Fruit fly (Drosophila melanogaster): ENCODE data around the gene SLIRP2.
A peak's percentile ranks its signal among the peaks of the same experiment; 100 is the strongest.

SLIRP2 gene

DNA sequence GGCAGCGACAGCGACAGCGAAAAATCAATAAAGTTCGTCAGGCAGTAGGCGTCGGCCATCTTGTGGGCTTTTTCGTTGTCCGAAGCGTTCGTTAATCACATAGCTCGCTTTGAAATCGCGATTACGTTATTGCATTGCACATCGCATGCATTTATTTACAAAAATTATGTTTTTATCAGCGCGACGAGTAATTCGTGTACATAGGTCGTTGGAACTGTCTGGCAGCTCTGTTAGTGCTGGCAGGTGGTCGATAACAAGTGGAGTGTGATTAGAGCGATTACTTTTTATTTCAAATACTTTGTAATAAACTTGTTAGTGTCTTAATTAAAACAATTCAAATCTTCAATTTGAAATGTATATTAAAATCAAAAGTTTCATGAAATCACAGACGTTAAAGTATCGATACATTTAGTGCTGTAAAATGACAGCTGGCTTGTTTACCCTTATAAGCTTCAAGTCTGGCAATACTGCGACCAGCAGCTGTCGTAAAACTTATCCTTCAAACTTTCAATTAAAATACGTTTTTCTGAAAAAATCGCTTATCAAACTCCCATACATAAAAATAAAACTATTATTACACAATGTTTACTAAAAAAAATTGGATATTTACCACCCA, 12.9 kb downstream of the SLIRP2 start, which contains the start of gene CG8032 (continued):
- TF ChIP-seq Doc3 (GFP tag; IDR thresholded peaks at IDR 0.05; ENCODE audit: partially characterized antibody) (peak; percentile 65), CG11723 (GFP tag; optimal IDR thresholded peaks at IDR 0.05) (no peak), stc (GFP tag; IDR thresholded peaks at IDR 0.05) (0 out of 2 replicates have a peak, but pooled peaks have one; percentile 11), CG10431 (GFP tag; optimal IDR thresholded peaks at IDR 0.05) (no peak), CG14050 (GFP tag; IDR thresholded peaks at IDR 0.05) (no peak), ap (GFP tag; IDR thresholded peaks at IDR 0.05) (no peak), exex (tag; optimal IDR thresholded peaks at IDR 0.05) (peak; percentile 4), CG14965 (GFP tag; optimal IDR thresholded peaks at IDR 0.05; ENCODE audit: borderline replicate concordance) (no peak), zf30C (GFP tag; optimal IDR thresholded peaks at IDR 0.05) (no peak), Mad (GFP tag; optimal IDR thresholded peaks at IDR 0.05) (peak; percentile 54), CG1233 (GFP tag; optimal IDR thresholded peaks at IDR 0.05) (no peak), mld (GFP tag; IDR thresholded peaks at IDR 0.05; ENCODE audit: partially characterized antibody) (0 out of 3 replicates have a peak, but pooled peaks have one; percentile 47), CG4424 (GFP tag; optimal IDR thresholded peaks at IDR 0.05) (peak; percentile 41), HLHmδ (GFP tag; optimal IDR thresholded peaks at IDR 0.05) (no peak), twi (tag; optimal IDR thresholded peaks at IDR 0.05) (peak; percentile 3), H15 (GFP tag; IDR thresholded peaks at IDR 0.05) (peak; percentile 22; the same call in 1 of the 3 replicates), CG12299 (tag; optimal IDR thresholded peaks at IDR 0.05) (no peak), Vsx1 (GFP tag; optimal IDR thresholded peaks at IDR 0.05) (no peak), CG7928 (GFP tag; optimal IDR thresholded peaks at IDR 0.05) (no peak), Tbp (GFP tag; optimal IDR thresholded peaks at IDR 0.05) (no peak), CG10274 (GFP tag; optimal IDR thresholded peaks at IDR 0.05) (no peak), Scr (GFP tag; IDR thresholded peaks at IDR 0.05; ENCODE audit: partially characterized antibody) (peak; percentile 77), Bgb (GFP tag; IDR thresholded peaks at IDR 0.05; ENCODE audit: partially characterized antibody) (peak; percentile 65), sim (GFP tag; IDR thresholded peaks at IDR 0.05) (no peak), Xbp1 (GFP tag; optimal IDR thresholded peaks at IDR 0.05) (peak; percentile 56), MTF-1 (GFP tag; optimal IDR thresholded peaks at IDR 0.05; ENCODE audit: borderline replicate concordance) (no peak), HmgD (GFP tag; optimal IDR thresholded peaks at IDR 0.05) (peak; percentile 6), CG3838 (GFP tag; optimal IDR thresholded peaks at IDR 0.05) (no peak), Opbp (GFP tag; IDR thresholded peaks at IDR 0.05; ENCODE audit: partially characterized antibody) (no peak), shn (GFP tag; optimal IDR thresholded peaks at IDR 0.05) (peak; percentile 36), sr (GFP tag; IDR thresholded peaks at IDR 0.05) (no peak), CG13424 (tag; optimal IDR thresholded peaks at IDR 0.05) (peak; percentile 62), CG12391 (tag; optimal IDR thresholded peaks at IDR 0.05) (peak; percentile 74), CG6654 (GFP tag; optimal IDR thresholded peaks at IDR 0.05) (no peak), CG4707 (GFP tag; optimal IDR thresholded peaks at IDR 0.05) (no peak), ham (GFP tag; IDR thresholded peaks at IDR 0.05) (no peak), Ravus (GFP tag; IDR thresholded peaks at IDR 0.05) (no peak), Dp (GFP tag; optimal IDR thresholded peaks at IDR 0.05) (peak; percentile 37), CG10654 (GFP tag; optimal IDR thresholded peaks at IDR 0.05) (no peak), D19B (GFP tag; optimal IDR thresholded peaks at IDR 0.05) (no peak), Side (GFP tag; optimal IDR thresholded peaks at IDR 0.05) (peak; percentile 25), Lim3 (GFP tag; IDR thresholded peaks at IDR 0.05) (no peak), CG7963 (GFP tag; IDR thresholded peaks at IDR 0.05; ENCODE audit: partially characterized antibody) (no peak; the same call in 2 of the 3 replicates), CG32767 (GFP tag; IDR thresholded peaks at IDR 0.05) (0 out of 2 replicates have a peak, but pooled peaks have one; percentile 14), bigmax (GFP tag; optimal IDR thresholded peaks at IDR 0.05) (no peak), Med (GFP tag) (peak; percentile 95), CG8388 (GFP tag; optimal IDR thresholded peaks at IDR 0.05) (peak; percentile 15), run (tag; optimal IDR thresholded peaks at IDR 0.05) (no peak), hth (optimal IDR thresholded peaks at IDR 0.05) (no peak), tgo (GFP tag; IDR thresholded peaks at IDR 0.05) (no peak; the same call in 2 of the 3 replicates)

All from whole organism, embryonic.